Worm (Caenorhabditis elegans): Measurements from ENCODE around the gene C17C3.15.

DNA sequence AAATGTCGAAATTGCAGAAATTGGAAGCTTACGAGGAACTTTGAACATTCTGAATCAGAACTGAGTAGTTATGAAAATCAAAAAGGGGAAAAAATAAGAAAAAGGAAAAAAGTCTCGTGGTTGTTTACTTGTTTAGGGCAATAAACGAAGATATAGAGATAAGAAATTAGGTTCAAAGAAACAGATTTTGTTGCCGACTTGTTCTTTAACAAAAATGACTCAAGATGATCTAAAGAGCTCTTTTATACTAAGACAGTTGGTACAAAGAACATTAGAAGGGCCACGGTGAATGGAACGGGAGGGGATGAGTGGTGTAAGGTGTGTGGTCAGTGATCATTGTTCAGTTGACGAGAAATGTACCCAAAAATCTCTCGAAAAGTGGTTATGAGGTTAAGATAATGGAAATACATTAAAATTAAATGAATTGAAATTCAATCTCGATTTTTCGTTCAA is 23.0 kb upstream of the C17C3.15 start, which contains the start of gene acdh-2:
- no peak for TF ChIP-seq mdl-1 (tag; optimal IDR thresholded peaks at IDR 0.05)
- TF ChIP-seq ama-1 (optimal IDR thresholded peaks at IDR 0.05): no peak
- TF ChIP-seq lir-3 (tag; optimal IDR thresholded peaks at IDR 0.05; ENCODE audit: poor library complexity): no peak
- no peak for TF ChIP-seq sox-4 (tag; optimal IDR thresholded peaks at IDR 0.05)
- TF ChIP-seq zag-1 (tag; optimal IDR thresholded peaks at IDR 0.05): no peak
- TF ChIP-seq vab-15 (tag; optimal IDR thresholded peaks at IDR 0.05): no peak
